Worm (Caenorhabditis elegans): ENCODE data around the gene F35D2.1.

DNA sequence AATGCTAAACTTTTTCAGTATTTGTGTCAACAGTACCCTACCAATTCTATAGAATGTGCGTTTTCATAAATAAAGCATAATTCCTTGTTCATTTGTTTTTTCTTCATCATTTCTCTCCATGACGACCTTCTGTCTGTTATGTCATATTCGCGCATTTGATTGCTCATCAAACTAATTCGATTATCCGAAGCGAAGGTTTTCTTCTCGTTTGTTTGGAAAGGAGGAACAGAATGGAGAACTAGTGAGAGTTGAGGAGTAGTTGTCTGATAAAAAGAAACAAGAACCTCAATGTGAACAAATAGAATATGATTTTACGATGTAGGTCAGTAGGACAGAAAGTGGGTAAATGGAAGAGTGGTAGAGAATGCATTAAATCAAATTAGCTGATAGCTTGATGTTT is 13.1 kb upstream of the F35D2.1 start:
- no peak for TF ChIP-seq lin-13 (GFP tag; optimal IDR thresholded peaks at IDR 0.05)
- no peak for TF ChIP-seq hlh-30 (tag; optimal IDR thresholded peaks at IDR 0.05; ENCODE audit: insufficient read depth)
- TF ChIP-seq fos-1 (tag; optimal IDR thresholded peaks at IDR 0.05): no peak
- TF ChIP-seq ZK546.5 (tag; optimal IDR thresholded peaks at IDR 0.05): no peak
- TF ChIP-seq nhr-77 (tag; optimal IDR thresholded peaks at IDR 0.05): no peak
- TF ChIP-seq R02D3.7 (tag; optimal IDR thresholded peaks at IDR 0.05): no peak
- TF ChIP-seq nhr-76 (tag; optimal IDR thresholded peaks at IDR 0.05): no peak
